Worm (Caenorhabditis elegans) whole organism, late embryonic: ENCODE measurements around the gene C25G6.4.
A peak's percentile ranks its signal among the peaks of the same experiment; 100 is the strongest.

ENCODE experiments used
- C08G9.2 ChIP-seq: sonication (generic microtip); optimal IDR thresholded peaks from 2 replicates; lab custom pipeline; 2016; ENCODE audit warnings: mild to moderate bottlenecking, missing genetic modification characterization, moderate library complexity, missing compliant biosample characterization
- K09A11.1 ChIP-seq: sonication (generic microtip); optimal IDR thresholded peaks from 2 replicates; lab custom pipeline; 2017; ENCODE audit warnings: antibody characterized with exemption, mild to moderate bottlenecking, missing genetic modification characterization, missing compliant biosample characterization; ENCODE audit not compliant: insufficient read depth
- ama-1 ChIP-seq: fragments of 150-350 bp; optimal IDR thresholded peaks from 2 replicates; lab custom pipeline; 2014
- ceh-14 ChIP-seq: sonication (generic microtip); optimal IDR thresholded peaks from 2 replicates; lab custom pipeline; 2016; ENCODE audit warnings: missing genotype, missing genetic modification characterization, missing compliant biosample characterization
- ceh-19 ChIP-seq: fragments of 200-800 bp; sonication (Bioruptor generic); optimal IDR thresholded peaks from 2 replicates; lab custom pipeline; 2018; ENCODE audit warnings: mild to moderate bottlenecking, missing genetic modification characterization, missing compliant biosample characterization
- ceh-24 ChIP-seq: sonication (generic microtip); optimal IDR thresholded peaks from 2 replicates; lab custom pipeline; 2016; ENCODE audit warnings: mild to moderate bottlenecking, missing genetic modification characterization, missing compliant biosample characterization
- ceh-31 ChIP-seq: sonication (generic microtip); optimal IDR thresholded peaks from 2 replicates; lab custom pipeline; 2016; ENCODE audit warnings: missing genetic modification characterization, missing compliant biosample characterization
- ceh-34 ChIP-seq: sonication (generic microtip); optimal IDR thresholded peaks from 2 replicates; lab custom pipeline; 2016; ENCODE audit warnings: mild to moderate bottlenecking, missing genetic modification characterization, missing compliant biosample characterization
- ceh-45 ChIP-seq: fragments of 200-800 bp; sonication (Bioruptor generic); IDR thresholded peaks from 2 replicates; pipeline ENCODE4 v1.3.6; 2022; ENCODE audit warnings: missing genetic modification reagents, missing genetic modification characterization, missing compliant biosample characterization
- dmd-4 ChIP-seq: sonication (generic microtip); optimal IDR thresholded peaks from 2 replicates; lab custom pipeline; 2016; ENCODE audit warnings: borderline replicate concordance, missing genetic modification characterization, missing compliant biosample characterization
- elt-2 ChIP-seq: sonication (generic microtip); optimal IDR thresholded peaks from 2 replicates; lab custom pipeline; 2016; ENCODE audit warnings: missing genetic modification reagents, missing genetic modification characterization, missing compliant biosample characterization
- ets-4 ChIP-seq: sonication (generic microtip); optimal IDR thresholded peaks from 2 replicates; lab custom pipeline; 2016; ENCODE audit warnings: missing genetic modification characterization, missing compliant biosample characterization
- eyg-1 ChIP-seq: sonication (generic microtip); optimal IDR thresholded peaks from 2 replicates; lab custom pipeline; 2016; ENCODE audit warnings: missing genotype, missing genetic modification characterization, missing compliant biosample characterization
- fax-1 ChIP-seq: sonication (generic microtip); optimal IDR thresholded peaks from 2 replicates; lab custom pipeline; 2016; ENCODE audit warnings: missing genotype, missing genetic modification characterization, missing compliant biosample characterization
- fkh-10 ChIP-seq: fragments of 150-350 bp; optimal IDR thresholded peaks from 2 replicates; lab custom pipeline; 2014; ENCODE audit warnings: missing biosample characterization, missing genetic modification reagents, missing genetic modification characterization
- hlh-15 ChIP-seq: sonication (generic microtip); optimal IDR thresholded peaks from 2 replicates; lab custom pipeline; 2016; ENCODE audit warnings: missing genetic modification characterization, missing compliant biosample characterization
- lim-6 ChIP-seq: sonication (generic microtip); optimal IDR thresholded peaks from 2 replicates; lab custom pipeline; 2016; ENCODE audit warnings: missing genetic modification characterization, missing compliant biosample characterization
- lin-11 ChIP-seq: fragments of 200-800 bp; sonication (Bioruptor generic); optimal IDR thresholded peaks from 2 replicates; lab custom pipeline; 2018; ENCODE audit warnings: mild to moderate bottlenecking, missing genetic modification characterization, missing compliant biosample characterization
- madf-2 ChIP-seq: sonication (generic microtip); optimal IDR thresholded peaks from 2 replicates; lab custom pipeline; 2017; ENCODE audit warnings: missing genetic modification characterization, missing compliant biosample characterization
- nfya-1 ChIP-seq: sonication (generic microtip); optimal IDR thresholded peaks from 2 replicates; lab custom pipeline; 2017; ENCODE audit warnings: missing genetic modification characterization, mild to moderate bottlenecking, missing compliant biosample characterization, antibody characterized with exemption, moderate library complexity
- npax-4 ChIP-seq: sonication (generic microtip); optimal IDR thresholded peaks from 2 replicates; lab custom pipeline; 2016; ENCODE audit warnings: missing genetic modification characterization, missing compliant biosample characterization
- odd-2 ChIP-seq: sonication (generic microtip); optimal IDR thresholded peaks from 2 replicates; lab custom pipeline; 2017; ENCODE audit warnings: antibody characterized with exemption, mild to moderate bottlenecking, missing genetic modification characterization, missing compliant biosample characterization
- pat-9 ChIP-seq: fragments of 200-800 bp; sonication (Bioruptor generic); optimal IDR thresholded peaks from 2 replicates; lab custom pipeline; 2018; ENCODE audit warnings: mild to moderate bottlenecking, missing genetic modification characterization, moderate library complexity, missing compliant biosample characterization
- pha-2 ChIP-seq: sonication (generic microtip); optimal IDR thresholded peaks from 2 replicates; lab custom pipeline; 2017; ENCODE audit warnings: mild to moderate bottlenecking, missing genetic modification characterization, missing compliant biosample characterization
- ref-2 ChIP-seq: sonication (generic microtip); optimal IDR thresholded peaks from 2 replicates; lab custom pipeline; 2016; ENCODE audit warnings: missing genetic modification characterization, missing compliant biosample characterization
- rnt-1 ChIP-seq: sonication (generic microtip); optimal IDR thresholded peaks from 2 replicates; lab custom pipeline; 2016; ENCODE audit warnings: missing genetic modification characterization, missing compliant biosample characterization
- sdc-2 ChIP-seq: sonication (generic microtip); optimal IDR thresholded peaks from 2 replicates; lab custom pipeline; 2016; ENCODE audit warnings: missing genotype, missing genetic modification characterization, missing compliant biosample characterization
- syd-9 ChIP-seq: sonication (generic microtip); optimal IDR thresholded peaks from 2 replicates; lab custom pipeline; 2016; ENCODE audit warnings: mild to moderate bottlenecking, missing genetic modification characterization, moderate library complexity, missing compliant biosample characterization
- tbx-7 ChIP-seq: sonication (generic microtip); optimal IDR thresholded peaks from 2 replicates; lab custom pipeline; 2016; ENCODE audit warnings: missing genotype, missing genetic modification characterization, missing compliant biosample characterization
- ttx-3 ChIP-seq: sonication (generic microtip); optimal IDR thresholded peaks from 2 replicates; lab custom pipeline; 2016; ENCODE audit warnings: missing genetic modification reagents, missing genetic modification characterization, missing compliant biosample characterization
- unc-3 ChIP-seq, 2 experiments: fragments of 200-800 bp in 1 of 2; sonication (Bioruptor generic) in 1 of 2; sonication (generic microtip) in 1 of 2; conservative IDR thresholded peaks in 1 of 2; optimal IDR thresholded peaks in 1 of 2; 2 replicates each; pipeline versions ENCODE4 v1.3.6 to Lab custom; 2016 to 2022; ENCODE audit warnings: missing compliant biosample characterization in 2 of 2, missing genetic modification characterization in 2 of 2, missing genetic modification reagents in 1 of 2
- unc-42 ChIP-seq: sonication (generic microtip); optimal IDR thresholded peaks from 2 replicates; lab custom pipeline; 2016; ENCODE audit warnings: missing genotype, missing genetic modification characterization, missing compliant biosample characterization
- unc-55 ChIP-seq: sonication (generic microtip); optimal IDR thresholded peaks from 2 replicates; lab custom pipeline; 2017; ENCODE audit warnings: missing biosample characterization, missing genetic modification reagents, missing genetic modification characterization
- ztf-16 ChIP-seq: sonication (generic microtip); optimal IDR thresholded peaks from 2 replicates; lab custom pipeline; 2017; ENCODE audit warnings: missing genetic modification characterization, missing compliant biosample characterization

Gene C25G6.4

ce11 chrX:1249738-1250137 lies at the start of gene C25G6.4:
Gene C25G6.4, minus strand, starts transcription at chrX:1249838.
- TF ChIP-seq ceh-19 (GFP tag; lab: Kevin White, UChicago) (no peak), fax-1 (tag; lab: Kevin White, UChicago) (no peak), pat-9 (tag; lab: Kevin White, UChicago) (no peak), ceh-24 (tag; lab: Kevin White, UChicago) (no peak), ceh-45 (GFP tag; lab: Robert Waterston, UW) (no peak), fkh-10 (no peak), odd-2 (tag; lab: Kevin White, UChicago) (no peak), ets-4 (no peak), hlh-15 (tag; lab: Kevin White, UChicago) (no peak), lin-11 (tag; lab: Kevin White, UChicago) (no peak), pha-2 (tag; lab: Kevin White, UChicago) (no peak), sdc-2 (tag; lab: Kevin White, UChicago) (no peak), ceh-31 (no peak), ama-1 (lab: Kevin White, UChicago) (no peak), tbx-7 (no peak)

ce11 chrX:1295713-1296112 lies 46.1 kb upstream of the C25G6.4 start:
- TF ChIP-seq ceh-34 (tag; lab: Kevin White, UChicago) (no peak), nfya-1 (tag; lab: Kevin White, UChicago) (no peak), ceh-14 (tag; lab: Kevin White, UChicago) (no peak), ceh-24 (tag; lab: Kevin White, UChicago) (no peak), unc-55 (GFP tag; lab: Kevin White, UChicago) (no peak)

ce11 chrX:1294607-1295303 lies 45.1 kb upstream of the C25G6.4 start, which contains the start of gene dop-4:
Gene dop-4, plus strand, starts transcription at chrX:1295253.
- TF ChIP-seq C08G9.2 (tag; lab: Kevin White, UChicago) (no peak), hlh-15 (tag; lab: Kevin White, UChicago) (no peak), lim-6 (no peak), syd-9 (no peak), npax-4 (no peak), ama-1 (lab: Kevin White, UChicago) (no peak), rnt-1 (tag; lab: Kevin White, UChicago) (no peak), unc-42 (tag; lab: Kevin White, UChicago) (peak; percentile 53)

- TF ChIP-seq eyg-1 (tag; lab: Kevin White, UChicago), result no peak
- TF ChIP-seq sdc-2 (tag; lab: Kevin White, UChicago), result no peak
- no peak for TF ChIP-seq unc-3 (GFP tag; conservative IDR thresholded peaks at IDR 0.05; lab: Robert Waterston, UW)
- no peak for TF ChIP-seq unc-3 (tag; optimal IDR thresholded peaks at IDR 0.05; lab: Kevin White, UChicago)
- no peak for TF ChIP-seq ref-2 (tag; lab: Kevin White, UChicago)
- TF ChIP-seq elt-2, result no peak
- no peak for TF ChIP-seq pha-2 (tag; lab: Kevin White, UChicago)
- no peak for TF ChIP-seq rnt-1 (tag; lab: Kevin White, UChicago)
- no peak for TF ChIP-seq K09A11.1
- no peak for TF ChIP-seq madf-2
Observed at ce11 chrX:1293471-1293870, 43.8 kb upstream of the C25G6.4 start.

ce11 chrX:1292894-1293293 lies 43.3 kb upstream of the C25G6.4 start:
- TF ChIP-seq unc-3 (GFP tag; conservative IDR thresholded peaks at IDR 0.05; lab: Robert Waterston, UW) (no peak), unc-3 (tag; optimal IDR thresholded peaks at IDR 0.05; lab: Kevin White, UChicago) (no peak), tbx-7 (no peak), ztf-16 (tag; lab: Kevin White, UChicago) (no peak), unc-55 (GFP tag; lab: Kevin White, UChicago) (no peak), lim-6 (no peak), hlh-15 (tag; lab: Kevin White, UChicago) (no peak), ama-1 (lab: Kevin White, UChicago) (no peak), ceh-45 (GFP tag; lab: Robert Waterston, UW) (no peak), ttx-3 (tag; lab: Kevin White, UChicago) (no peak), dmd-4 (tag; lab: Kevin White, UChicago) (no peak)
